Worm (Caenorhabditis elegans) whole organism, late embryonic: ENCODE measurements around the gene T04C12.7.

Source experiments
- C08G9.2 ChIP-seq: sonication (generic microtip); optimal IDR thresholded peaks from 2 replicates; lab custom pipeline; 2016; ENCODE audit warnings: mild to moderate bottlenecking, missing genetic modification characterization, moderate library complexity, missing compliant biosample characterization
- C38D4.7 ChIP-seq: fragments of 200-800 bp; sonication (Bioruptor generic); optimal IDR thresholded peaks from 2 replicates; lab custom pipeline; 2018; ENCODE audit warnings: mild to moderate bottlenecking, missing genetic modification characterization, moderate library complexity, missing compliant biosample characterization
- F13H6.1 ChIP-seq: sonication (generic microtip); optimal IDR thresholded peaks from 2 replicates; lab custom pipeline; 2016; ENCODE audit warnings: missing genetic modification characterization, missing compliant biosample characterization
- K02D7.2 ChIP-seq: sonication (generic microtip); optimal IDR thresholded peaks from 2 replicates; lab custom pipeline; 2017; ENCODE audit warnings: mild to moderate bottlenecking, missing genetic modification characterization, missing compliant biosample characterization
- K09A11.1 ChIP-seq: sonication (generic microtip); optimal IDR thresholded peaks from 2 replicates; lab custom pipeline; 2017; ENCODE audit warnings: antibody characterized with exemption, mild to moderate bottlenecking, missing genetic modification characterization, missing compliant biosample characterization; ENCODE audit not compliant: insufficient read depth
- T23F11.4 ChIP-seq: fragments of 200-800 bp; sonication (Bioruptor generic); optimal IDR thresholded peaks from 2 replicates; lab custom pipeline; 2018; ENCODE audit warnings: mild to moderate bottlenecking, missing genetic modification characterization, missing compliant biosample characterization
- Y22D7AL.16 ChIP-seq: sonication (generic microtip); optimal IDR thresholded peaks from 2 replicates; lab custom pipeline; 2016; ENCODE audit warnings: missing genetic modification characterization, missing compliant biosample characterization
- ahr-1 ChIP-seq: sonication (generic microtip); optimal IDR thresholded peaks from 2 replicates; lab custom pipeline; 2016; ENCODE audit warnings: missing genetic modification characterization, missing compliant biosample characterization
- ama-1 ChIP-seq: fragments of 150-350 bp; optimal IDR thresholded peaks from 2 replicates; lab custom pipeline; 2014
- ceh-14 ChIP-seq: sonication (generic microtip); optimal IDR thresholded peaks from 2 replicates; lab custom pipeline; 2016; ENCODE audit warnings: missing genotype, missing genetic modification characterization, missing compliant biosample characterization
- ceh-18 ChIP-seq: sonication (generic microtip); optimal IDR thresholded peaks from 2 replicates; lab custom pipeline; 2016; ENCODE audit warnings: missing genetic modification characterization, missing compliant biosample characterization
- ceh-19 ChIP-seq: fragments of 200-800 bp; sonication (Bioruptor generic); optimal IDR thresholded peaks from 2 replicates; lab custom pipeline; 2018; ENCODE audit warnings: mild to moderate bottlenecking, missing genetic modification characterization, missing compliant biosample characterization
- ceh-22 ChIP-seq: sonication (generic microtip); optimal IDR thresholded peaks from 2 replicates; lab custom pipeline; 2017; ENCODE audit warnings: missing biosample characterization, missing genetic modification characterization
- ceh-31 ChIP-seq: sonication (generic microtip); optimal IDR thresholded peaks from 2 replicates; lab custom pipeline; 2016; ENCODE audit warnings: missing genetic modification characterization, missing compliant biosample characterization
- che-1 ChIP-seq: sonication (generic microtip); optimal IDR thresholded peaks from 2 replicates; lab custom pipeline; 2016; ENCODE audit warnings: mild to moderate bottlenecking, missing genetic modification characterization, missing compliant biosample characterization
- dmd-4 ChIP-seq: sonication (generic microtip); optimal IDR thresholded peaks from 2 replicates; lab custom pipeline; 2016; ENCODE audit warnings: borderline replicate concordance, missing genetic modification characterization, missing compliant biosample characterization
- elt-2 ChIP-seq: sonication (generic microtip); optimal IDR thresholded peaks from 2 replicates; lab custom pipeline; 2016; ENCODE audit warnings: missing genetic modification reagents, missing genetic modification characterization, missing compliant biosample characterization
- elt-4 ChIP-seq: sonication (generic microtip); optimal IDR thresholded peaks from 2 replicates; lab custom pipeline; 2016; ENCODE audit warnings: missing genetic modification characterization, missing compliant biosample characterization
- ets-4 ChIP-seq: sonication (generic microtip); optimal IDR thresholded peaks from 2 replicates; lab custom pipeline; 2016; ENCODE audit warnings: missing genetic modification characterization, missing compliant biosample characterization
- fax-1 ChIP-seq: sonication (generic microtip); optimal IDR thresholded peaks from 2 replicates; lab custom pipeline; 2016; ENCODE audit warnings: missing genotype, missing genetic modification characterization, missing compliant biosample characterization
- hlh-13 ChIP-seq: fragments of 200-800 bp; sonication (Bioruptor generic); optimal IDR thresholded peaks from 2 replicates; lab custom pipeline; 2018; ENCODE audit warnings: mild to moderate bottlenecking, missing genetic modification characterization, missing compliant biosample characterization
- hlh-15 ChIP-seq: sonication (generic microtip); optimal IDR thresholded peaks from 2 replicates; lab custom pipeline; 2016; ENCODE audit warnings: missing genetic modification characterization, missing compliant biosample characterization
- hlh-30 ChIP-seq: sonication (generic microtip); optimal IDR thresholded peaks from 2 replicates; lab custom pipeline; 2017; ENCODE audit warnings: antibody characterized with exemption, missing genetic modification characterization, missing compliant biosample characterization; ENCODE audit not compliant: insufficient read depth
- hlh-6 ChIP-seq: sonication (generic microtip); optimal IDR thresholded peaks from 2 replicates; lab custom pipeline; 2016; ENCODE audit warnings: missing genotype, missing genetic modification characterization, missing compliant biosample characterization
- lin-11 ChIP-seq: fragments of 200-800 bp; sonication (Bioruptor generic); optimal IDR thresholded peaks from 2 replicates; lab custom pipeline; 2018; ENCODE audit warnings: mild to moderate bottlenecking, missing genetic modification characterization, missing compliant biosample characterization
- mec-3 ChIP-seq: sonication (generic microtip); optimal IDR thresholded peaks from 2 replicates; lab custom pipeline; 2016; ENCODE audit warnings: borderline replicate concordance, missing genetic modification characterization, missing compliant biosample characterization
- nfya-1 ChIP-seq: sonication (generic microtip); optimal IDR thresholded peaks from 2 replicates; lab custom pipeline; 2017; ENCODE audit warnings: missing genetic modification characterization, mild to moderate bottlenecking, missing compliant biosample characterization, antibody characterized with exemption, moderate library complexity
- nhr-11 ChIP-seq: fragments of 150-350 bp; optimal IDR thresholded peaks from 2 replicates; lab custom pipeline; 2014; ENCODE audit warnings: missing biosample characterization, missing genetic modification characterization
- nhr-232 ChIP-seq: sonication (generic microtip); optimal IDR thresholded peaks from 2 replicates; lab custom pipeline; 2016; ENCODE audit warnings: missing genetic modification characterization, missing compliant biosample characterization
- pat-9 ChIP-seq: fragments of 200-800 bp; sonication (Bioruptor generic); optimal IDR thresholded peaks from 2 replicates; lab custom pipeline; 2018; ENCODE audit warnings: mild to moderate bottlenecking, missing genetic modification characterization, moderate library complexity, missing compliant biosample characterization
- ref-2 ChIP-seq: sonication (generic microtip); optimal IDR thresholded peaks from 2 replicates; lab custom pipeline; 2016; ENCODE audit warnings: missing genetic modification characterization, missing compliant biosample characterization
- rnt-1 ChIP-seq: sonication (generic microtip); optimal IDR thresholded peaks from 2 replicates; lab custom pipeline; 2016; ENCODE audit warnings: missing genetic modification characterization, missing compliant biosample characterization
- sdc-2 ChIP-seq: sonication (generic microtip); optimal IDR thresholded peaks from 2 replicates; lab custom pipeline; 2016; ENCODE audit warnings: missing genotype, missing genetic modification characterization, missing compliant biosample characterization
- sox-4 ChIP-seq: sonication (generic microtip); optimal IDR thresholded peaks from 2 replicates; lab custom pipeline; 2017; ENCODE audit warnings: mild to moderate bottlenecking, missing genetic modification characterization, inconsistent platforms, missing compliant biosample characterization
- tbx-2 ChIP-seq: sonication (generic microtip); optimal IDR thresholded peaks from 2 replicates; lab custom pipeline; 2016; ENCODE audit warnings: missing genetic modification characterization, missing compliant biosample characterization
- tbx-7 ChIP-seq: sonication (generic microtip); optimal IDR thresholded peaks from 2 replicates; lab custom pipeline; 2016; ENCODE audit warnings: missing genotype, missing genetic modification characterization, missing compliant biosample characterization
- ttx-3 ChIP-seq: sonication (generic microtip); optimal IDR thresholded peaks from 2 replicates; lab custom pipeline; 2016; ENCODE audit warnings: missing genetic modification reagents, missing genetic modification characterization, missing compliant biosample characterization
- unc-3 ChIP-seq, 2 experiments: fragments of 200-800 bp in 1 of 2; sonication (Bioruptor generic) in 1 of 2; sonication (generic microtip) in 1 of 2; conservative IDR thresholded peaks in 1 of 2; optimal IDR thresholded peaks in 1 of 2; 2 replicates each; pipeline versions ENCODE4 v1.3.6 to Lab custom; 2016 to 2022; ENCODE audit warnings: missing compliant biosample characterization in 2 of 2, missing genetic modification characterization in 2 of 2, missing genetic modification reagents in 1 of 2
- unc-55 ChIP-seq: sonication (generic microtip); optimal IDR thresholded peaks from 2 replicates; lab custom pipeline; 2017; ENCODE audit warnings: missing biosample characterization, missing genetic modification reagents, missing genetic modification characterization
- unc-86 ChIP-seq: sonication (generic microtip); optimal IDR thresholded peaks from 2 replicates; lab custom pipeline; 2016; ENCODE audit warnings: missing genetic modification characterization, missing compliant biosample characterization
- zip-5 ChIP-seq: sonication (generic microtip); optimal IDR thresholded peaks from 2 replicates; lab custom pipeline; 2016; ENCODE audit warnings: missing genetic modification characterization, missing compliant biosample characterization
- ztf-16 ChIP-seq: sonication (generic microtip); optimal IDR thresholded peaks from 2 replicates; lab custom pipeline; 2017; ENCODE audit warnings: missing genetic modification characterization, missing compliant biosample characterization

Gene T04C12.7

DNA sequence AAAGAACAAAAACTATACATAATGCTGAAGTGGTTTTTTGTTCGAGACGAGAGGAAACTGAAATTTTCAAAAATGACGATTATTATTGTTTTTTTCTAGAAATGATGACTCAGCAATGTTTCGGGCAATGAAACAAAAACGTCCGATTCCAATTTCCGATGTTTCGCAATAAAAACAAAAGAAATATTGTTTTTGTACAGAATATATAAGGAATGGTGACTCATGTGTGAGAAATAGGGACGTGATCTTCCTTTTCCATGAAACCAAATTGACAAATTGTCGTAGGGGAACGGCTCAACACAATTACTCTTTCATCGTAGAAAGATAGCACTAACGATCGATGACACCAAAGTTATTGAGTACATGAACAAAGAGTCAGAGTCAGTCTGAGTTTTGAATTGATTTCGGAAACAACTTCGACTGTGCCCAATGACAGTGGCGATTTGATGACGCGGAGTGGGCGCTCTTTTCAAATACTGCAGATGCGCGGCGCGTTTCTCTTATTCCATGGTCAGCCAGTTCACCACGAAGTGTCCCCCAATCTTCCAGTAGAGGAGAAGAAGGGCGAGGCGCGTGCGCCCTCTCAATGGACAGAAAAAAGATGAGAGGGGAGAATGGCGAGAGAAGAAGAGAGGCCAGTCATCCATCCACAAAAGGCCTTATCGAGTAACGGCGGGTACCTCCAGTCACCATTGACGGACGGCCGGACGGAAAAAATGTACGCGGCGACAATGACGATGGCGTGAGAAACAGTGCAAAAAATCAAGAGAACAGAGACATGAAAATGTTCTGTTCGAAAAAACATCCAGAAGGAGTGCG, 21.5 kb downstream of the T04C12.7 start (continued):
- TF ChIP-seq mec-3 (tag; lab: Kevin White, UChicago), result no peak
- no peak for TF ChIP-seq elt-2 (tag; lab: Kevin White, UChicago)
- TF ChIP-seq pat-9 (tag; lab: Kevin White, UChicago), result no peak
- no peak for TF ChIP-seq K09A11.1 (tag; lab: Kevin White, UChicago)
- no peak for TF ChIP-seq tbx-7
- no peak for TF ChIP-seq nhr-232 (tag; lab: Kevin White, UChicago)
- no peak for TF ChIP-seq ttx-3 (tag; lab: Kevin White, UChicago)

DNA sequence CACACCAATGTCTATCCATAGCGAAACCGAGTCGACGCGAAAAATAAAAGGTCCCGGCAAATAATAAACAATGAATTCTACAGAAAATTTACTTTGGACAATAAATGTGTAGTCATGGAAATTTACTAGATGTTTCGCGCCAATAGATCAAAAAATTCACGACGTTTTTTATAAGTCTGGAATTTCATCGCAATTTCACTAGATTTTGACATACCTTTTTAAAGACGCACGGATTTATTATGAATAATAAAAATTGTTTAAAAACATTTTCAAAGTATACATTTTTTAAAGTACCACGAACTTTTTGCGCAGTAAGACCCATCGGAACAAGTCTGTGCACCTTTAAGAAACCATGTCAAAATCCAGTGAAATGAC, 22.1 kb downstream of the T04C12.7 start:
- TF ChIP-seq sdc-2 (no peak), ceh-14 (no peak), hlh-6 (tag; lab: Kevin White, UChicago) (no peak), mec-3 (tag; lab: Kevin White, UChicago) (no peak), lin-11 (tag; lab: Kevin White, UChicago) (no peak), unc-3 (GFP tag; conservative IDR thresholded peaks at IDR 0.05; lab: Robert Waterston, UW) (no peak), unc-3 (tag; optimal IDR thresholded peaks at IDR 0.05; lab: Kevin White, UChicago) (no peak), ceh-31 (tag; lab: Kevin White, UChicago) (no peak)

DNA sequence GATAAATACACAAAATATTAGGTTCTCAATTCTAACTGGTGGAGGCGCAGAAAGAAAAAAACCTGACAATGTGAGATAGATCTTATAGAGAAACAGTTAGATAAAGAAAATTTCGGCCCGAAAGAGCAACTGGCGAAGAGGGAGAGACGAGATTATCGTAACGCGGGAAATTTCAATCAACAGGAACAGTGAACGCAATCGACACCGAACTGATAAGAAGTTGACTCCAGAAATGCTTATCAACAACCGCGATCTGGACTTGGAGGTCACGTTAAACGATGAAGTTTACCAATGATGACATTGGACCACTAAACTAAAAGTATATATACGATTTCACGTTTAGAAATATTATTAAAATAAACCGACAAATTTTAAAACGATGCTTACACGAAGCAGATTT, 22.5 kb downstream of the T04C12.7 start:
- TF ChIP-seq elt-2 (tag; lab: Kevin White, UChicago) (peak; percentile 89), ceh-31 (tag; lab: Kevin White, UChicago) (no peak), Y22D7AL.16 (tag; lab: Kevin White, UChicago) (no peak), unc-55 (GFP tag; lab: Kevin White, UChicago) (no peak), tbx-7 (no peak), ama-1 (lab: Kevin White, UChicago) (peak; percentile 23), ceh-19 (GFP tag; lab: Kevin White, UChicago) (no peak), elt-4 (tag; lab: Kevin White, UChicago) (no peak), ceh-18 (tag; lab: Kevin White, UChicago) (no peak), hlh-15 (no peak), ttx-3 (tag; lab: Kevin White, UChicago) (no peak), ref-2 (tag; lab: Kevin White, UChicago) (no peak), fax-1 (tag; lab: Kevin White, UChicago) (no peak)

DNA sequence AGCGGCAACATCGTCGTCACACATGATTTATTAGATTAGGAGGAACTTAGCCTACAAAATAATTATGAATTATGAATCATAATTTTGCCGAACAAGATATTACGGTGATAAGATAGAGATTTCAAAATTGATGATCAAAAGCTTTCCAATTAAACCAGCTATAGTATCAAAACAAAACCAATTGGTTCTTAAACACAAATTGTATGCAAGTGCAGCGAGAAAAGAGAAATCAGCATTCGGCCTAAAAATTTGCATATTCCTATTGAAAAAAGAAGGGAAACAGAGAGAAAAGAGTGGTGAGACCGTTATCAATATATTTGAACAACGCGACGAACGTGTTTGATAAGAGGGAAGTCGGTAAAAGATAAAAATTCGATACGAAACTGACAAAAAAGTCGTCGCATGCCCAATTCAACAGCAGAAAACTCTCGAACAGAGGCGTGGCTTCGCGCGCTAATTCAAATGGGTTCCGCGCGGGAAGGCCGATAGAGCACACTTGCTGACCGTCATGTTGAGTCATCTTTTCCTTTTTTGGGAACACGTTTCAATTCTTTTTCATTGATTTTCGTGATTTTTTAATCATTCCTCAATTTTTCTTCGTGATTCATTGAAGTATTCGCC, 24.3 kb downstream of the T04C12.7 start, which contains the start of gene act-2:
Gene act-2 (minus strand): TSS at position 51 of the 621 bp plus-strand sequence.
- TF ChIP-seq ceh-22 (no peak), T23F11.4 (no peak), ets-4 (tag; lab: Kevin White, UChicago) (no peak), hlh-30 (tag; lab: Kevin White, UChicago) (peak; percentile 8), ceh-31 (tag; lab: Kevin White, UChicago) (peak; percentile 37), elt-4 (tag; lab: Kevin White, UChicago) (no peak), che-1 (no peak), lin-11 (tag; lab: Kevin White, UChicago) (no peak), unc-3 (GFP tag; conservative IDR thresholded peaks at IDR 0.05; lab: Robert Waterston, UW) (no peak), unc-3 (tag; optimal IDR thresholded peaks at IDR 0.05; lab: Kevin White, UChicago) (no peak), nhr-11 (no peak), ceh-18 (tag; lab: Kevin White, UChicago) (peak; percentile 32), hlh-13 (GFP tag; lab: Kevin White, UChicago) (no peak), elt-2 (tag; lab: Kevin White, UChicago) (peak; percentile 91), dmd-4 (tag; lab: Kevin White, UChicago) (no peak), K02D7.2 (tag; lab: Kevin White, UChicago) (no peak), ttx-3 (tag; lab: Kevin White, UChicago) (no peak), zip-5 (tag; lab: Kevin White, UChicago) (no peak), nfya-1 (tag; lab: Kevin White, UChicago) (peak; percentile 40), ceh-14 (no peak), tbx-2 (tag; lab: Kevin White, UChicago) (peak; percentile 53), ahr-1 (tag; lab: Kevin White, UChicago) (no peak), C38D4.7 (GFP tag; lab: Kevin White, UChicago) (no peak), rnt-1 (tag; lab: Kevin White, UChicago) (peak; percentile 26), unc-86 (no peak), ztf-16 (tag; lab: Kevin White, UChicago) (peak; percentile 12), hlh-6 (tag; lab: Kevin White, UChicago) (no peak), C08G9.2 (tag; lab: Kevin White, UChicago) (no peak), hlh-15 (no peak), F13H6.1 (tag; lab: Kevin White, UChicago) (no peak), sox-4 (tag; lab: Kevin White, UChicago) (no peak)
